Worm (Caenorhabditis elegans) whole organism, early embryonic: Measurements from ENCODE around the gene Y38A10A.2.

Source experiments
- B0310.2 ChIP-seq: sonication (generic microtip); optimal IDR thresholded peaks from 2 replicates; lab custom pipeline; 2016; ENCODE audit warnings: mild to moderate bottlenecking, missing genetic modification characterization, missing compliant biosample characterization
- F13C5.2 ChIP-seq: sonication (generic microtip); optimal IDR thresholded peaks from 2 replicates; lab custom pipeline; 2017; ENCODE audit warnings: mild to moderate bottlenecking, missing genetic modification characterization, inconsistent platforms, missing compliant biosample characterization
- ama-1 ChIP-seq: fragments of 150-350 bp; optimal IDR thresholded peaks from 2 replicates; lab custom pipeline; 2014
- ceh-13 ChIP-seq: fragments of 200-800 bp; sonication (Bioruptor generic); optimal IDR thresholded peaks from 2 replicates; lab custom pipeline; 2018; ENCODE audit warnings: mild to moderate bottlenecking, missing genetic modification characterization, missing compliant biosample characterization
- ceh-36 ChIP-seq: sonication (generic microtip); optimal IDR thresholded peaks from 2 replicates; lab custom pipeline; 2016; ENCODE audit warnings: missing genetic modification characterization, inconsistent platforms, missing compliant biosample characterization
- ets-7 ChIP-seq: sonication (generic microtip); optimal IDR thresholded peaks from 2 replicates; lab custom pipeline; 2016; ENCODE audit warnings: missing genotype, missing genetic modification characterization, missing compliant biosample characterization
- flt-1 ChIP-seq: fragments of 200-800 bp; sonication (Bioruptor generic); IDR thresholded peaks from 2 replicates; pipeline ENCODE4 v1.3.6; 2022; ENCODE audit warnings: missing genetic modification characterization, missing compliant biosample characterization
- hmbx-1 ChIP-seq: sonication (generic microtip); optimal IDR thresholded peaks from 2 replicates; lab custom pipeline; 2016; ENCODE audit warnings: mild to moderate bottlenecking, missing genetic modification characterization, missing compliant biosample characterization
- hmg-4 ChIP-seq: fragments of 200-800 bp; sonication (Bioruptor generic); optimal IDR thresholded peaks from 2 replicates; lab custom pipeline; 2018; ENCODE audit warnings: mild to moderate bottlenecking, missing genetic modification characterization, missing compliant biosample characterization
- hnd-1 ChIP-seq: sonication (generic microtip); optimal IDR thresholded peaks from 2 replicates; lab custom pipeline; 2016; ENCODE audit warnings: missing genetic modification characterization, missing compliant biosample characterization
- pes-1 ChIP-seq: fragments of 200-800 bp; sonication (Bioruptor generic); IDR thresholded peaks from 2 replicates; pipeline ENCODE4 v1.3.6; 2022; ENCODE audit warnings: missing genetic modification reagents, missing genetic modification characterization, missing compliant biosample characterization
- scrt-1 ChIP-seq: fragments of 200-800 bp; sonication (Bioruptor generic); IDR thresholded peaks from 2 replicates; pipeline ENCODE4 v1.3.6; 2022; ENCODE audit warnings: missing genetic modification characterization, missing compliant biosample characterization
- sea-1 ChIP-seq: fragments of 200-800 bp; sonication (Bioruptor generic); conservative IDR thresholded peaks from 2 replicates; pipeline ENCODE4 v1.3.6; 2022; ENCODE audit warnings: missing genetic modification characterization, missing compliant biosample characterization
- tbx-11 ChIP-seq: fragments of 200-800 bp; sonication (Bioruptor generic); IDR thresholded peaks from 2 replicates; pipeline ENCODE4 v1.3.6; 2022; ENCODE audit warnings: missing genetic modification characterization, missing compliant biosample characterization
- tbx-37 ChIP-seq: fragments of 200-800 bp; sonication (Bioruptor generic); conservative IDR thresholded peaks from 2 replicates; pipeline ENCODE4 v1.3.6; 2022; ENCODE audit warnings: missing genetic modification reagents, missing genetic modification characterization, missing compliant biosample characterization
- tra-4 ChIP-seq: sonication (generic microtip); optimal IDR thresholded peaks from 2 replicates; lab custom pipeline; 2017; ENCODE audit warnings: missing genetic modification characterization, missing compliant biosample characterization

Y38A10A.2 gene

DNA sequence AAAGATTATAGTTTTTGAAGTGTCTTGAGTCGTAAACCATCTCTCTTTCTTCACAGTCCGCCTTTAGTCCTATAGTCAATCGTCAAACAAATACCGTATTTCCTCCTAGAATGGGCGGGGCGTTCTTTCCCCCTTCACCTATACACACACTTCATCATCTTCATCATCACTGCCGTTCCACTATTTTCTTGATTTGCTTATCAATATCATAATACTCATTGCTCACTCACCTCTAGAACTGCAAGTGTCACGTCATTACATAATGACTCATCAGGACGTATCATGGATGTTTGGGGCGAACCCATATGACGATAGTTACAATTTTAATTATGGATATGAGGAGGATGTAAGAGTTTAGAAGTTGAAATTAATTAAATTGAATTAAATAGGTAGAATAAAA, 52.6 kb downstream of the Y38A10A.2 start:
- TF ChIP-seq ama-1 (lab: Kevin White, UChicago) (no peak), F13C5.2 (tag; lab: Kevin White, UChicago) (no peak), hmg-4 (GFP tag; lab: Kevin White, UChicago) (no peak), hmbx-1 (tag; lab: Kevin White, UChicago) (no peak), sea-1 (GFP tag; lab: Robert Waterston, UW) (no peak), tra-4 (tag; lab: Kevin White, UChicago) (no peak), B0310.2 (no peak), pes-1 (GFP tag; lab: Robert Waterston, UW) (no peak), hnd-1 (no peak), flt-1 (GFP tag; lab: Robert Waterston, UW) (no peak), scrt-1 (no peak), tbx-11 (GFP tag; lab: Robert Waterston, UW) (no peak), tbx-37 (GFP tag; lab: Robert Waterston, UW) (no peak), ceh-13 (GFP tag; lab: Kevin White, UChicago) (no peak)

DNA sequence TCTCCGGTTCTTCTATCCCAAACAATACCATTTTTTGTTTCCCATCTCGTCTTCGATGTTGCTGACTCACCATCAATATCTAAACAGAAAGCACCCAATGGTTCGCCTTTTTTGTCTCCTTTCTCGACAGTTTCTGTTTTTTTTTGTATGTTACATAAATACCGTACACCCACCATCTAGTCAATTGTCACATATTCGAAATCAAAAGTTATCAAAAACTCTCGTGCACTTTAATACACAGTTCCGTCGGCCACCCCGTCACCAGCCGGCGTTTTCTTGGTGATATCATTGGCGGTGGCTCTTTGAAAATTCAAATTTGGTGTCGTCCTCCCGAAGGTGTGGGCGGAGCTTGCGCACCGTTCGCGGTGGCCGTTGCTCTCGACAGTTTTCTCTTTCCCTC, 55.3 kb downstream of the Y38A10A.2 start:
- TF ChIP-seq hmbx-1 (tag; lab: Kevin White, UChicago) = no peak
- no peak for TF ChIP-seq F13C5.2 (tag; lab: Kevin White, UChicago)
- no peak for TF ChIP-seq ceh-13 (GFP tag; lab: Kevin White, UChicago)
- TF ChIP-seq ets-7 (tag; lab: Kevin White, UChicago) = no peak
- TF ChIP-seq sea-1 (GFP tag; lab: Robert Waterston, UW) = no peak
- TF ChIP-seq ceh-36 (tag; lab: Kevin White, UChicago) = no peak
- no peak for TF ChIP-seq tbx-11 (GFP tag; lab: Robert Waterston, UW)
- TF ChIP-seq flt-1 (GFP tag; lab: Robert Waterston, UW) = no peak
- TF ChIP-seq tra-4 (tag; lab: Kevin White, UChicago) = no peak
